Worm (Caenorhabditis elegans): ENCODE data around the gene dyf-6.

- no peak for TF ChIP-seq snpc-4 (tag; optimal IDR thresholded peaks at IDR 0.05)
- no peak for TF ChIP-seq unc-39 (tag; optimal IDR thresholded peaks at IDR 0.05)
- TF ChIP-seq pha-4 (tag; optimal IDR thresholded peaks at IDR 0.05): no peak
- no peak for TF ChIP-seq unc-62 (GFP tag; optimal IDR thresholded peaks at IDR 0.05)
- TF ChIP-seq ztf-11 (tag; optimal IDR thresholded peaks at IDR 0.05): no peak
- no peak for TF ChIP-seq nhr-12 (tag; optimal IDR thresholded peaks at IDR 0.05)
- no peak for TF ChIP-seq mep-1 (tag; optimal IDR thresholded peaks at IDR 0.05)
These were observed 30.7 kb downstream of the dyf-6 start, which contains the start of gene R07E3.7 for ce11 chrX:10355650-10356049.

Measured in whole organism, mixed stage, embryonic.